Worm (Caenorhabditis elegans) whole organism, late embryonic: ENCODE measurements around the gene ced-3.

Experiments used
- Y22D7AL.16 ChIP-seq: sonication (generic microtip); optimal IDR thresholded peaks from 2 replicates; lab custom pipeline; 2016; ENCODE audit warnings: missing genetic modification characterization, missing compliant biosample characterization
- ceh-18 ChIP-seq: sonication (generic microtip); optimal IDR thresholded peaks from 2 replicates; lab custom pipeline; 2016; ENCODE audit warnings: missing genetic modification characterization, missing compliant biosample characterization
- ceh-45 ChIP-seq: fragments of 200-800 bp; sonication (Bioruptor generic); IDR thresholded peaks from 2 replicates; pipeline ENCODE4 v1.3.6; 2022; ENCODE audit warnings: missing genetic modification reagents, missing genetic modification characterization, missing compliant biosample characterization
- ceh-48 ChIP-seq: sonication (generic microtip); optimal IDR thresholded peaks from 2 replicates; lab custom pipeline; 2016; ENCODE audit warnings: missing genetic modification characterization, inconsistent platforms, missing compliant biosample characterization
- fkh-6 ChIP-seq: sonication (generic microtip); optimal IDR thresholded peaks from 2 replicates; lab custom pipeline; 2016; ENCODE audit warnings: missing genetic modification characterization, missing compliant biosample characterization
- hlh-15 ChIP-seq: sonication (generic microtip); optimal IDR thresholded peaks from 2 replicates; lab custom pipeline; 2016; ENCODE audit warnings: missing genetic modification characterization, missing compliant biosample characterization
- hlh-8 ChIP-seq: sonication (generic microtip); optimal IDR thresholded peaks from 2 replicates; lab custom pipeline; 2016; ENCODE audit warnings: missing genotype, missing genetic modification characterization, missing compliant biosample characterization
- lin-11 ChIP-seq: fragments of 200-800 bp; sonication (Bioruptor generic); optimal IDR thresholded peaks from 2 replicates; lab custom pipeline; 2018; ENCODE audit warnings: mild to moderate bottlenecking, missing genetic modification characterization, missing compliant biosample characterization
- madf-2 ChIP-seq: sonication (generic microtip); optimal IDR thresholded peaks from 2 replicates; lab custom pipeline; 2017; ENCODE audit warnings: missing genetic modification characterization, missing compliant biosample characterization
- pag-3 ChIP-seq: sonication (generic microtip); optimal IDR thresholded peaks from 2 replicates; lab custom pipeline; 2016; ENCODE audit warnings: missing compliant biosample characterization, missing genetic modification characterization, borderline replicate concordance
- rnt-1 ChIP-seq: sonication (generic microtip); optimal IDR thresholded peaks from 2 replicates; lab custom pipeline; 2016; ENCODE audit warnings: missing genetic modification characterization, missing compliant biosample characterization
- sdc-2 ChIP-seq: sonication (generic microtip); optimal IDR thresholded peaks from 2 replicates; lab custom pipeline; 2016; ENCODE audit warnings: missing genotype, missing genetic modification characterization, missing compliant biosample characterization
- ttx-3 ChIP-seq: sonication (generic microtip); optimal IDR thresholded peaks from 2 replicates; lab custom pipeline; 2016; ENCODE audit warnings: missing genetic modification reagents, missing genetic modification characterization, missing compliant biosample characterization
- zip-5 ChIP-seq: sonication (generic microtip); optimal IDR thresholded peaks from 2 replicates; lab custom pipeline; 2016; ENCODE audit warnings: missing genetic modification characterization, missing compliant biosample characterization

The ced-3 gene

DNA sequence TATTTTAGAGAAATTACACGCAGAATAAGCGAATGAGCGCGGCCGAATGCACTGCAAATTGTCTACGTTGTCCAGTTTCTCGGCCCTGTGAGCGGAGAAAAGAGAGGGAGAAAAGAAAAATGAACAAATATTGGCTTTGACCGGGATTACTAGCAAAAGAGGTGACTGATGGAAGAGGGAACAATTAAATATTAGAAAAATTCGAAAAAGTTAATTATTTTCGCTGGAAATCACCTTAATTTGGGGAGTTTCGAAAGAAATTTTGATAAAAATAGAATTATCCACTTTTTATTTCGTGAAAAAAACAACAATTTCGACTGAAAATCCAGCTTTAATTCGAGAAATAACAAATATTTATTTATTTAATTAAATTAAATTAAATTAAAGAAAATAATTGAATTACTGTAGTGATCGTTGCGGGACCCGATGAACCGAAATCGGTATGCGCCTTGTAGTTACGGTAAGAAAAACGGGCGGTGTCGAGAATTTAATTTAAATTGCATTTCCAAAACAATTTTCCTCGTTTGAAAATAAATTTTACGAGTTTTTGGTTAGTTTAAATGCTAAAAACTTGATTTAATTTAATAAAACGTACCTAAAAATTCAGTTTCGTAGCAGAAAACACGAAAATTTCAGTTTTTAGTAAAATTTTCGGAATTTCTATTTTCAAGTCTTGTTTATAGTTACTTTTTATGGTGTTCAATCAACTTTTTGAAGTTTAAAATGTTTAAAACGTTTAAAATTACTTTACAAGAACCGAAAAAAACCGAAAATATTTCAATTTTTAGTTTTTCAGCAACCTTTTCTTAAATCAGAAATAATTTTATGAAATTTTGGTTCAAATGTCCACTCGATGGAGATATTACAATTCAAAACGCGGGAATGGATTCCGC lies 49.3 kb downstream of the ced-3 start, which contains the start of the genes crld-1 and msh-5:
TSS of gene crld-1 (minus strand) at position 51 of the 893 bp plus-strand sequence.
TSS of gene msh-5 (plus strand) at position 843 of the 893 bp plus-strand sequence.
- TF ChIP-seq ceh-45 = no peak

DNA sequence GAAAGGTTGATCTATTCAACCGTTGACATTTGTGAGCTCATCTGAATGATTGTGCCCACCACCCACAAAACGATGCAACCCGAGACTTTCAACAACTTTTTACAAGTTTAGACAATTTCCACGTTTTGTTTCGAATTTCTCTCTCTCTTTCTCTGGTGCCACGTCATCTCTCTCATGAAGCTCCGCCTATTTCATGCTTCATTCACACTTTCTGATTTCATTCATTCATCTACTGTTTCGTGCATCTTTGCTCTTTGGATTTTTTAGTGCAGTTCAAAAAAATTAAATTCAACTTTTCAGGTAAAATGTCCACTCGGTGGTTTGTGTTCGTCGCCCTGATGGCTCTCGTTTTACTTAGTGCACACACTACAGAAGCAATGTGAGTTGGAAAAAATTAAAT lies 54.7 kb downstream of the ced-3 start, which contains the start of gene nlp-79:
TSS of gene nlp-79 (plus strand) at position 301 of the 400 bp plus-strand sequence.
- TF ChIP-seq ttx-3 (tag; lab: Kevin White, UChicago) (no peak), ceh-18 (no peak), lin-11 (no peak), sdc-2 (tag; lab: Kevin White, UChicago) (no peak), Y22D7AL.16 (tag; lab: Kevin White, UChicago) (no peak), ceh-48 (tag; lab: Kevin White, UChicago) (no peak), rnt-1 (tag; lab: Kevin White, UChicago) (no peak), hlh-15 (no peak), zip-5 (tag; lab: Kevin White, UChicago) (no peak), madf-2 (tag; lab: Kevin White, UChicago) (no peak), pag-3 (no peak), hlh-8 (tag; lab: Kevin White, UChicago) (no peak), fkh-6 (no peak)
